Fruit fly (Drosophila melanogaster) whole organism, embryonic: ENCODE data around the gene Cubn.

Source experiments
- Abd-B ChIP-seq: fragments of 200-800 bp; sonication (Bioruptor generic); optimal IDR thresholded peaks from 2 replicates; lab custom pipeline; 2018; ENCODE audit warnings: missing biosample characterization, mild to moderate bottlenecking, missing genetic modification characterization, moderate library complexity
- Ada2b ChIP-seq: fragments of 200-800 bp; sonication (Bioruptor generic); IDR thresholded peaks from 2 replicates; pipeline ENCODE4 v1.3.6; 2022; ENCODE audit warnings: missing biosample characterization, missing genetic modification characterization
- Atf-2 ChIP-seq: fragments of 200-800 bp; sonication (Bioruptor generic); optimal IDR thresholded peaks from 2 replicates; lab custom pipeline; 2016; ENCODE audit warnings: missing biosample characterization, missing genetic modification characterization
- Awh ChIP-seq: fragments of 200-800 bp; sonication (Bioruptor generic); IDR thresholded peaks from 2 replicates; pipeline ENCODE4, ENCODE4 v1.3.6; 2022; ENCODE audit warnings: missing biosample characterization, missing genetic modification characterization
- Bdp1 ChIP-seq: fragments of 200-800 bp; sonication (Bioruptor generic); optimal IDR thresholded peaks from 3 replicates; lab custom pipeline; 2016; ENCODE audit warnings: missing biosample characterization, missing genetic modification characterization
- CG10543 ChIP-seq: fragments of 200-800 bp; sonication (Bioruptor generic); optimal IDR thresholded peaks from 3 replicates; lab custom pipeline; 2017; ENCODE audit warnings: missing biosample characterization, mild to moderate bottlenecking, missing genetic modification characterization, moderate library complexity
- CG12071 ChIP-seq: fragments of 200-800 bp; sonication (Bioruptor generic); optimal IDR thresholded peaks from 3 replicates; lab custom pipeline; 2018; ENCODE audit warnings: missing biosample characterization, mild to moderate bottlenecking, missing genetic modification characterization
- CG1233 ChIP-seq: fragments of 200-800 bp; sonication (Bioruptor generic); optimal IDR thresholded peaks from 4 replicates; lab custom pipeline; 2018; ENCODE audit warnings: missing biosample characterization, mild to moderate bottlenecking, missing genetic modification characterization
- CG13296 ChIP-seq: fragments of 200-800 bp; sonication (Bioruptor generic); optimal IDR thresholded peaks from 3 replicates; lab custom pipeline; 2018; ENCODE audit warnings: missing biosample characterization, mild to moderate bottlenecking, missing genetic modification characterization
- CG14965 ChIP-seq: fragments of 200-800 bp; sonication (Bioruptor generic); optimal IDR thresholded peaks from 2 replicates; lab custom pipeline; 2016; ENCODE audit warnings: missing biosample characterization, missing genetic modification characterization, borderline replicate concordance
- CG15479 ChIP-seq: fragments of 200-800 bp; sonication (Bioruptor generic); optimal IDR thresholded peaks from 3 replicates; lab custom pipeline; 2019; ENCODE audit warnings: missing biosample characterization, mild to moderate bottlenecking, missing genetic modification characterization, moderate library complexity
- CG15601 ChIP-seq: fragments of 200-800 bp; sonication (Bioruptor generic); optimal IDR thresholded peaks from 3 replicates; lab custom pipeline; 2019; ENCODE audit warnings: missing biosample characterization, mild to moderate bottlenecking, missing genetic modification characterization, moderate library complexity
- CG16813 ChIP-seq: fragments of 200-800 bp; sonication (Bioruptor generic); IDR thresholded peaks from 3 replicates; pipeline ENCODE4 v1.3.6; 2022; ENCODE audit warnings: missing biosample characterization, missing genetic modification characterization; ENCODE audit not compliant: partially characterized antibody
- CG17359 ChIP-seq: fragments of 200-800 bp; sonication (Bioruptor generic); optimal IDR thresholded peaks from 3 replicates; lab custom pipeline; 2018; ENCODE audit warnings: missing biosample characterization, mild to moderate bottlenecking, missing genetic modification characterization, moderate library complexity
- CG17361 ChIP-seq: fragments of 200-800 bp; sonication (Bioruptor generic); IDR thresholded peaks from 3 replicates; pipeline ENCODE4 v1.3.6; 2022; ENCODE audit warnings: missing biosample characterization, missing genetic modification characterization
- CG17612 ChIP-seq: fragments of 200-800 bp; sonication (Bioruptor generic); IDR thresholded peaks from 2 replicates; pipeline ENCODE4 v1.3.6; 2022; ENCODE audit warnings: missing biosample characterization, missing genetic modification characterization
- CG17802 ChIP-seq: fragments of 200-800 bp; sonication (Bioruptor generic); optimal IDR thresholded peaks from 2 replicates; lab custom pipeline; 2018; ENCODE audit warnings: missing biosample characterization, mild to moderate bottlenecking, missing genetic modification characterization, moderate library complexity
- CG17829 ChIP-seq: fragments of 200-800 bp; optimal IDR thresholded peaks from 2 replicates; lab custom pipeline; 2019; ENCODE audit warnings: missing biosample characterization, mild to moderate bottlenecking, missing genetic modification characterization, moderate library complexity
- CG3407 ChIP-seq: fragments of 200-800 bp; sonication (Bioruptor generic); optimal IDR thresholded peaks from 2 replicates; lab custom pipeline; 2018; ENCODE audit warnings: missing biosample characterization, mild to moderate bottlenecking, missing genetic modification characterization
- CG3847 ChIP-seq: fragments of 200-800 bp; sonication (Bioruptor generic); IDR thresholded peaks from 2 replicates; pipeline ENCODE4 v1.3.6; 2022; ENCODE audit warnings: missing biosample characterization, missing genetic modification characterization
- CG7372 ChIP-seq: fragments of 200-800 bp; sonication (Bioruptor generic); IDR thresholded peaks from 2 replicates; pipeline ENCODE4 v1.3.6; 2022; ENCODE audit warnings: missing biosample characterization, missing genetic modification characterization
- CG9727 ChIP-seq: fragments of 200-800 bp; sonication (Bioruptor generic); optimal IDR thresholded peaks from 3 replicates; lab custom pipeline; 2017; ENCODE audit warnings: missing biosample characterization, mild to moderate bottlenecking, missing genetic modification characterization
- D19A ChIP-seq: fragments of 200-800 bp; optimal IDR thresholded peaks from 3 replicates; lab custom pipeline; 2019; ENCODE audit warnings: missing biosample characterization, mild to moderate bottlenecking, missing genetic modification characterization, moderate library complexity
- ERR ChIP-seq: fragments of 200-800 bp; sonication (Bioruptor generic); optimal IDR thresholded peaks from 2 replicates; lab custom pipeline; 2016; ENCODE audit warnings: missing biosample characterization, missing genetic modification characterization
- Elba2 ChIP-seq: fragments of 200-800 bp; sonication (Bioruptor generic); optimal IDR thresholded peaks from 3 replicates; lab custom pipeline; 2016; ENCODE audit warnings: missing biosample characterization, missing genetic modification characterization
- NK7.1 ChIP-seq: fragments of 200-800 bp; sonication (Bioruptor generic); optimal IDR thresholded peaks from 3 replicates; lab custom pipeline; 2016; ENCODE audit warnings: missing biosample characterization, missing genetic modification characterization
- Ravus ChIP-seq: fragments of 200-800 bp; sonication (Bioruptor generic); IDR thresholded peaks from 2 replicates; pipeline ENCODE4 v1.3.6; 2022; ENCODE audit warnings: missing biosample characterization, missing genetic modification characterization
- TFAM ChIP-seq: fragments of 200-800 bp; sonication (Bioruptor generic); optimal IDR thresholded peaks from 2 replicates; lab custom pipeline; 2017; ENCODE audit warnings: missing biosample characterization, missing genetic modification characterization, inconsistent platforms
- ac ChIP-seq: fragments of 200-800 bp; sonication (Bioruptor generic); optimal IDR thresholded peaks from 3 replicates; lab custom pipeline; 2017; ENCODE audit warnings: missing biosample characterization, mild to moderate bottlenecking, missing genetic modification characterization
- bigmax ChIP-seq: fragments of 200-800 bp; sonication (Bioruptor generic); optimal IDR thresholded peaks from 2 replicates; lab custom pipeline; 2018; ENCODE audit warnings: missing biosample characterization, mild to moderate bottlenecking, missing genetic modification characterization
- chinmo ChIP-seq: fragments of 200-800 bp; sonication (Bioruptor generic); IDR thresholded peaks from 4 replicates; pipeline ENCODE4 v1.3.6; 2022; ENCODE audit warnings: missing biosample characterization, missing genetic modification characterization; ENCODE audit not compliant: partially characterized antibody
- dmrt11E ChIP-seq: fragments of 200-800 bp; sonication (Bioruptor generic); optimal IDR thresholded peaks from 3 replicates; lab custom pipeline; 2018; ENCODE audit warnings: missing biosample characterization, mild to moderate bottlenecking, missing genetic modification characterization, moderate library complexity
- fd3F ChIP-seq: fragments of 200-800 bp; sonication (Bioruptor generic); optimal IDR thresholded peaks from 2 replicates; lab custom pipeline; 2018; ENCODE audit warnings: missing biosample characterization, mild to moderate bottlenecking, missing genetic modification characterization, moderate library complexity
- gce ChIP-seq: fragments of 200-800 bp; sonication (Bioruptor generic); IDR thresholded peaks from 3 replicates; pipeline ENCODE4 v1.3.6; 2022; ENCODE audit warnings: missing biosample characterization, missing genetic modification characterization
- grau ChIP-seq: fragments of 200-800 bp; optimal IDR thresholded peaks from 3 replicates; lab custom pipeline; 2019; ENCODE audit warnings: missing biosample characterization, mild to moderate bottlenecking, missing genetic modification characterization, moderate library complexity
- jing ChIP-seq: fragments of 200-800 bp; sonication (Bioruptor generic); optimal IDR thresholded peaks from 2 replicates; lab custom pipeline; 2018; ENCODE audit warnings: missing biosample characterization, mild to moderate bottlenecking, missing genetic modification characterization
- kni ChIP-seq: fragments of 200-800 bp; sonication (Bioruptor generic); optimal IDR thresholded peaks from 3 replicates; lab custom pipeline; 2017; ENCODE audit warnings: mild to moderate bottlenecking, missing biosample characterization, missing genetic modification reagents, missing genetic modification characterization
- nmo ChIP-seq: fragments of 200-800 bp; sonication (Bioruptor generic); optimal IDR thresholded peaks from 2 replicates; lab custom pipeline; 2018; ENCODE audit warnings: missing biosample characterization, mild to moderate bottlenecking, missing genetic modification characterization, moderate library complexity
- phol ChIP-seq: fragments of 200-800 bp; sonication (Bioruptor generic); optimal IDR thresholded peaks from 3 replicates; lab custom pipeline; 2018; ENCODE audit warnings: missing biosample characterization, mild to moderate bottlenecking, missing genetic modification characterization, moderate library complexity
- row ChIP-seq: fragments of 200-800 bp; sonication (Bioruptor generic); IDR thresholded peaks from 3 replicates; pipeline ENCODE4 v1.3.6; 2022; ENCODE audit warnings: missing biosample characterization, missing genetic modification characterization
- sens-2 ChIP-seq: fragments of 200-800 bp; sonication (Bioruptor generic); IDR thresholded peaks from 2 replicates; pipeline ENCODE4 v1.3.6; 2022; ENCODE audit warnings: missing biosample characterization, missing genetic modification characterization
- so ChIP-seq: fragments of 200-800 bp; sonication (Bioruptor generic); IDR thresholded peaks from 3 replicates; pipeline ENCODE4 v1.3.6; 2022; ENCODE audit warnings: missing biosample characterization, missing genetic modification characterization
- tna ChIP-seq: fragments of 200-800 bp; sonication (Bioruptor generic); IDR thresholded peaks from 2 replicates; pipeline ENCODE4 v1.3.6; 2022; ENCODE audit warnings: missing biosample characterization, missing genetic modification characterization; ENCODE audit not compliant: partially characterized antibody
- trh ChIP-seq: fragments of 200-800 bp; sonication (Bioruptor generic); optimal IDR thresholded peaks from 2 replicates; lab custom pipeline; 2016; ENCODE audit warnings: missing biosample characterization, missing genetic modification characterization
- unpg ChIP-seq: fragments of 200-800 bp; sonication (Bioruptor generic); optimal IDR thresholded peaks from 3 replicates; lab custom pipeline; 2018; ENCODE audit warnings: missing biosample characterization, mild to moderate bottlenecking, missing genetic modification characterization, moderate library complexity
- vfl ChIP-seq: fragments of 200-800 bp; sonication (Bioruptor generic); optimal IDR thresholded peaks from 2 replicates; lab custom pipeline; 2016; ENCODE audit warnings: missing biosample characterization, missing genetic modification characterization
- zf30C ChIP-seq: fragments of 200-800 bp; sonication (Bioruptor generic); optimal IDR thresholded peaks from 3 replicates; lab custom pipeline; 2018; ENCODE audit warnings: missing biosample characterization, mild to moderate bottlenecking, missing genetic modification characterization
- zfh2 ChIP-seq: fragments of 200-800 bp; sonication (Bioruptor generic); optimal IDR thresholded peaks from 2 replicates; lab custom pipeline; 2016; ENCODE audit warnings: missing biosample characterization, missing genetic modification characterization

Gene Cubn

dm6 chrX:9578696-9579509 is 7.8 kb upstream of the Cubn start:
- TF ChIP-seq grau (peak; percentile 97), zfh2 (GFP tag; lab: Kevin White, UChicago) (peak; percentile 99), CG15479 (GFP tag; lab: Kevin White, UChicago) (no peak), ac (GFP tag; lab: Kevin White, UChicago) (peak; percentile 93), kni (GFP tag; lab: Kevin White, UChicago) (peak; percentile 96), bigmax (GFP tag; lab: Kevin White, UChicago) (peak; percentile 59), jing (peak; percentile 97), Atf-2 (GFP tag; lab: Kevin White, UChicago) (peak; percentile 98), unpg (GFP tag; lab: Kevin White, UChicago) (peak; percentile 98), CG13296 (peak; percentile 87), Ada2b (GFP tag; lab: Robert Waterston, UW) (peak; percentile 97), nmo (GFP tag; lab: Kevin White, UChicago) (peak; percentile 99), CG1233 (GFP tag; lab: Kevin White, UChicago) (peak; percentile 97), CG15601 (tag; lab: Kevin White, UChicago) (peak; percentile 98), row (peak; percentile 98), CG14965 (GFP tag; lab: Kevin White, UChicago) (peak; percentile 88), Elba2 (GFP tag; lab: Kevin White, UChicago) (peak; percentile 89), tna (GFP tag; lab: Robert Waterston, UW) (no peak), CG3847 (GFP tag; lab: Robert Waterston, UW) (peak; percentile 98), CG9727 (GFP tag; lab: Kevin White, UChicago) (peak; percentile 98), chinmo (GFP tag; lab: Robert Waterston, UW) (peak; percentile 90; the same call in 2 of the 4 replicates), CG12071 (peak; percentile 96), CG17802 (tag; lab: Kevin White, UChicago) (peak; percentile 92), CG16813 (no peak), CG10543 (GFP tag; lab: Kevin White, UChicago) (peak; percentile 64), NK7.1 (GFP tag; lab: Kevin White, UChicago) (peak; percentile 96), CG17829 (tag; lab: Kevin White, UChicago) (peak; percentile 98), CG7372 (GFP tag; lab: Robert Waterston, UW) (peak; percentile 97), sens-2 (GFP tag; lab: Robert Waterston, UW) (peak; percentile 98), D19A (peak; percentile 95), ERR (GFP tag; lab: Kevin White, UChicago) (peak; percentile 95), TFAM (peak; percentile 89), CG17361 (GFP tag; lab: Robert Waterston, UW) (peak; percentile 98), Awh (peak; percentile 99), vfl (GFP tag; lab: Kevin White, UChicago) (peak; percentile 98), Abd-B (GFP tag; lab: Kevin White, UChicago) (peak; percentile 98), zf30C (GFP tag; lab: Kevin White, UChicago) (no peak), CG3407 (GFP tag; lab: Kevin White, UChicago) (peak; percentile 97), Bdp1 (GFP tag; lab: Kevin White, UChicago) (peak; percentile 93), CG17612 (GFP tag; lab: Robert Waterston, UW) (peak; percentile 96), so (peak; percentile 98), gce (GFP tag; lab: Robert Waterston, UW) (peak; percentile 97), phol (peak; percentile 98), CG17359 (tag; lab: Kevin White, UChicago) (peak; percentile 99), Ravus (GFP tag; lab: Robert Waterston, UW) (peak; percentile 94), trh (GFP tag; lab: Kevin White, UChicago) (peak; percentile 97), dmrt11E (tag; lab: Kevin White, UChicago) (peak; percentile 99), fd3F (peak; percentile 95)
